Worm (Caenorhabditis elegans): ENCODE measurements around the gene T08G5.15.

DNA sequence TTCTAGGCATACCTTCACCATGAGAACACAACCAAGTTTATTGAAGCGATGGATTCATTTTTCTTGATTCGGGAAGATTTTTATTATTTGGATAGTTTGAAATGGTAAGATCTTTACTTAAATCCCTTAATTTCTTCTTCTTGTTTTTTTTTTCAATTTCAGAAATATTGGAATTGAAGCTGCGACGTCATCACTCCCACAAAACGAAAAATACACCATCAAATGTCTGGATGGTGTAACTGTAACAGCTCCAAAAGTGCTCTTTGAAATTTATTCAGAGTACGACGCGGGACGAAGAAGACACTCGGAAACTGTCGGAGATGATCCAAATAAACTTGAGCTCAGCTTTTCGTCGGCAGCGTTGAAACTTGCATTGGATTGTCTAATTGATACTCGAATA lies 41.4 kb upstream of the T08G5.15 start, which contains the start of gene D1086.21:
- no peak for TF ChIP-seq ama-1 (optimal IDR thresholded peaks at IDR 0.05)
- no peak for TF ChIP-seq nhr-11 (tag; optimal IDR thresholded peaks at IDR 0.05)
- TF ChIP-seq elt-2 (tag; optimal IDR thresholded peaks at IDR 0.05) = no peak
- TF ChIP-seq sdc-2 (tag; optimal IDR thresholded peaks at IDR 0.05) = no peak
- TF ChIP-seq dmd-4 (tag; optimal IDR thresholded peaks at IDR 0.05; ENCODE audit: borderline replicate concordance) = no peak
- TF ChIP-seq fkh-10 (GFP tag; optimal IDR thresholded peaks at IDR 0.05) = no peak
- no peak for TF ChIP-seq ceh-24 (tag; optimal IDR thresholded peaks at IDR 0.05)
